Worm (Caenorhabditis elegans): ENCODE results near the gene lam-2.

The lam-2 gene

ce11 chrX:7129460-7129859 lies 21.6 kb downstream of the lam-2 start (continued):
- TF ChIP-seq ceh-90 (tag; optimal IDR thresholded peaks at IDR 0.05), result no peak
- TF ChIP-seq nhr-12 (tag; optimal IDR thresholded peaks at IDR 0.05), result no peak
- TF ChIP-seq snu-23 (GFP tag; optimal IDR thresholded peaks at IDR 0.05), result peak; percentile 11
- TF ChIP-seq unc-30 (tag; optimal IDR thresholded peaks at IDR 0.05), result no peak
- peak in 1 of 2 experiments; percentile 24 for TF ChIP-seq lin-35 (GFP tag; optimal IDR thresholded peaks at IDR 0.05)

DNA sequence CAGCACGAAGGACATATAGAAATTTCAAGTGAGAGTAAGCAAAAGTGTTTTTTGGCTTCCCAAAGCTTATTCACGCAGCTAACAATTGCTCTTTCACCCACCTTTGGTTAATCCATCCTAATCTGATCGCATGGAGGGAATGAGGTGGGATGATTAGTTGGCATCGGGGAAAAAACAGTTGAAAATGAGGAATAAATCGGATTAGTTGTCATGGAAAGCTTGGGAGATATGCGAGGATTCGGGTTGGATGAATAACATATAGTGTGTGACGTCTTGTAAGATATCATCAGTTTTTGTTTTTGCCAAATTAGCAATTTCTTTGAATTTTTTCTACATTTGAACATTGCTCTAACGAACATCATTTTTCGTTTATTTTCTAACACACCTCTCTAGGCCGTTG lies 22.4 kb downstream of the lam-2 start:
- TF ChIP-seq unc-86 (tag; optimal IDR thresholded peaks at IDR 0.05), result no peak
- no peak for TF ChIP-seq ces-1 (GFP tag; optimal IDR thresholded peaks at IDR 0.05)
- TF ChIP-seq elt-2 (tag; optimal IDR thresholded peaks at IDR 0.05), result no peak
- TF ChIP-seq pax-3 (tag; optimal IDR thresholded peaks at IDR 0.05), result peak; percentile 69
- no peak for TF ChIP-seq lin-15B (tag; optimal IDR thresholded peaks at IDR 0.05)
- TF ChIP-seq sox-4 (tag; optimal IDR thresholded peaks at IDR 0.05), result peak; percentile 44
- TF ChIP-seq nhr-47 (tag; optimal IDR thresholded peaks at IDR 0.05), result peak; percentile 40
- peak; percentile 96 for TF ChIP-seq dsc-1 (tag; optimal IDR thresholded peaks at IDR 0.05)
- TF ChIP-seq irx-1 (tag; optimal IDR thresholded peaks at IDR 0.05), result no peak
- no peak for TF ChIP-seq efl-1 (optimal IDR thresholded peaks at IDR 0.05)
- peak in 1 of 2 experiments; percentile 51 for TF ChIP-seq efl-1 (GFP tag; optimal IDR thresholded peaks at IDR 0.05 in 1 of 2)
- TF ChIP-seq ceh-88 (GFP tag; IDR thresholded peaks at IDR 0.05), result no peak
- no peak for TF ChIP-seq skn-1 (tag; optimal IDR thresholded peaks at IDR 0.05)
- TF ChIP-seq fkh-8 (tag; optimal IDR thresholded peaks at IDR 0.05), result peak; percentile 57
- no peak for TF ChIP-seq nhr-76 (tag; optimal IDR thresholded peaks at IDR 0.05)
- peak; percentile 46 for TF ChIP-seq egl-13 (tag; optimal IDR thresholded peaks at IDR 0.05)
- no peak for TF ChIP-seq isw-1 (GFP tag; IDR thresholded peaks at IDR 0.05)
- no peak for TF ChIP-seq unc-98 (GFP tag; IDR thresholded peaks at IDR 0.05)
- TF ChIP-seq efl-3 (GFP tag; optimal IDR thresholded peaks at IDR 0.05), result no peak

DNA sequence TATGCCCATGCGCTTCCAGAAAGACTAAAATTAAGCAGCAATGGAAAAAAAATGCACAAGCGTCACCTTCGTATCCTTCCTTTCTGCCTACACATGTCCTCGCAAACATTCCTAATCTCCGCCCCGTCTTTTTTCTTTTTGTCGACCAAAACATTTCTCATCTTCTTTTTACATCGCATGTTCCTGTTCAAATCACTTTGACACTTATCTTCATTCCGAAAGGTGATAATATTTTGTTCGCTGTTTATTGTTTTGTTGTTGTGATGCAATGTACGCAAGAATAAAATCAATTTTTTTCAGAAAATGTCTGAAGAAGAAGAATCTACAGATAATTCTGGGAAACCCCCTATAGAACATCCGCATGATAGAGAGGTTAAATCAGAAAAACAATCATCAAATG lies 24.7 kb downstream of the lam-2 start, which contains the start of gene ist-1:
Gene ist-1 (plus strand): TSS at position 301 of the 400 bp plus-strand sequence.
- TF ChIP-seq sup-37 (GFP tag; optimal IDR thresholded peaks at IDR 0.05) (no peak), nhr-71 (tag; optimal IDR thresholded peaks at IDR 0.05) (no peak), tlp-1 (tag; optimal IDR thresholded peaks at IDR 0.05) (no peak), lin-14 (GFP tag; optimal IDR thresholded peaks at IDR 0.05) (peak; percentile 9), ceh-82 (tag; optimal IDR thresholded peaks at IDR 0.05) (no peak), zag-1 (tag; optimal IDR thresholded peaks at IDR 0.05) (no peak)

DNA sequence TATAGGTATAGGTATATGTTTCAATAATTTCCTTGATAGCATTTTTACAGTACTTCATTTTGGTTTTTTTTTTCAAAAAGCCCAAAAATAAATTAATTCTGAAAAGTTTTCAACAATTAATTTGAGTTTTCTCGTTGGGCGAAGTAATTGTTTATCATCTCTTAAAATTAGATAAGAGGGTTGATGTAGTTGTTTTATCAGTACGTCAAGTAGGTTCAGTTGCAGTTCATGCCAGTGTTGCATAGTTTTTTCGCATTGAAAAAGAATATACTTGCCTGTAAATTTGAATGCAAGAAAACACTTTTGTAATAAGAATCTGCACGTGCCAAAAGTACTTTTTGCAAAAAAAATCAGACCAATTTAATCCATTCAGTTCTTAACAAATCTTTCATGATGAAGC lies 25.9 kb downstream of the lam-2 start:
- TF ChIP-seq fkh-4 (tag; optimal IDR thresholded peaks at IDR 0.05; ENCODE audit: borderline replicate concordance), result no peak
- TF ChIP-seq elt-2 (tag; optimal IDR thresholded peaks at IDR 0.05), result peak; percentile 61

DNA sequence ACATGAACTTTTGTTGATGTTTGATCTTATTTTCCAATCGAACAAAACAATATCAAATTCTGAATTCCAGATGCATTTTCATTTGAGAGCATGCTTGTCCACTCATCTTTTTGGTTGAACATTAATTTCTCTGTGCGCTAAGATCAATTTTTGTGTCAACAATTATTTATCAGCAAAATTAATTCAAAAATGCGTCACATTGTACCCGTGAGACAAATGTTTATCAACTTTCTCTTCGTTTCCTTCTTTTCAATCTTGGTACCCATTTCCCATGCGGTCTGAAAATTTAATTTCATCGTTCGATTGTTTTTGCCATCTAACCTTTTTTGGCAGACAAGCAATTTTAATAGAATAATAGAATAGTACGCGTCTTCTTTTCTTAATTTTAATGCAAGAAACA lies 27.0 kb downstream of the lam-2 start:
- TF ChIP-seq elt-2 (tag; optimal IDR thresholded peaks at IDR 0.05) (peak; percentile 48), ama-1 (optimal IDR thresholded peaks at IDR 0.05) (no peak), dsc-1 (tag; optimal IDR thresholded peaks at IDR 0.05) (no peak), lin-15B (tag; optimal IDR thresholded peaks at IDR 0.05) (no peak), irx-1 (tag; optimal IDR thresholded peaks at IDR 0.05) (no peak)

ce11 chrX:7122655-7123054 lies 28.4 kb downstream of the lam-2 start:
- no peak for TF ChIP-seq lsy-2 (tag; optimal IDR thresholded peaks at IDR 0.05)
- no peak for TF ChIP-seq pax-3 (tag; optimal IDR thresholded peaks at IDR 0.05)
- TF ChIP-seq efl-3 (GFP tag; optimal IDR thresholded peaks at IDR 0.05), result no peak
- no peak for TF ChIP-seq nhr-85 (tag)
- TF ChIP-seq efl-1 (optimal IDR thresholded peaks at IDR 0.05), result no peak
- no peak for TF ChIP-seq efl-1 (GFP tag; optimal IDR thresholded peaks at IDR 0.05 in 1 of 2)
- TF ChIP-seq aly-2 (tag; optimal IDR thresholded peaks at IDR 0.05), result no peak
- TF ChIP-seq elt-2 (tag; optimal IDR thresholded peaks at IDR 0.05), result no peak
- TF ChIP-seq C04F5.9 (tag; optimal IDR thresholded peaks at IDR 0.05), result no peak
- no peak for TF ChIP-seq pqm-1 (tag; optimal IDR thresholded peaks at IDR 0.05)
- no peak for TF ChIP-seq C34B4.2 (tag; optimal IDR thresholded peaks at IDR 0.05)
- TF ChIP-seq mef-2 (tag; optimal IDR thresholded peaks at IDR 0.05), result no peak
- no peak for TF ChIP-seq dpl-1 (GFP tag; optimal IDR thresholded peaks at IDR 0.05)
- TF ChIP-seq nhr-71 (tag; optimal IDR thresholded peaks at IDR 0.05), result no peak
- no peak for TF ChIP-seq sup-37 (GFP tag; optimal IDR thresholded peaks at IDR 0.05)
- no peak for TF ChIP-seq fkh-10 (GFP tag; optimal IDR thresholded peaks at IDR 0.05)
- TF ChIP-seq lin-15B (tag; optimal IDR thresholded peaks at IDR 0.05), result no peak
- TF ChIP-seq sptf-1 (tag; optimal IDR thresholded peaks at IDR 0.05), result no peak
- no peak for TF ChIP-seq egl-27 (tag; optimal IDR thresholded peaks at IDR 0.05)
- no peak for TF ChIP-seq ets-5 (GFP tag; IDR thresholded peaks at IDR 0.05)
- no peak for TF ChIP-seq nhr-237 (tag; optimal IDR thresholded peaks at IDR 0.05)

Measured in whole organism, L1 larva.